Worm (Caenorhabditis elegans): ENCODE measurements around the gene C30B5.2.

DNA sequence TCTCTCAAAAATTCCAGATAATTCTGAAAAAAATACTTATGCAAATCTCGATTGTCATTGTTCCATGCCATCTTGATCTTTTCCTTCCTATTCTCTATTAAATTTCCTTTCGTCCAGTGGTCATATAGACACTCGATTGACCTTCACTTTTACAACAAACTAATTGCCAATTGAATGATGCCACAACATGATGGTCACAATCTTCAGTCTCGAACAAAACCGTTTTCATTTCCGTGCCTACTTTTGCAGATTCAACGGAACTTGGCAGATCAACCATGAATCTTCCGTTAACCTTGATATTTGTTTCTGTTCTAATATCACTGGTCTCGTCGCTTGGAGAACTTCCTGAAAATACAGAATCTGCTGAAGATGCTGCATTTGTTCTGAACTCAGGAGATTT, 23.6 kb upstream of the C30B5.2 start, which contains the start of gene F40H3.2:
- TF ChIP-seq lsy-2 (tag; optimal IDR thresholded peaks at IDR 0.05) (no peak), nhr-237 (tag; optimal IDR thresholded peaks at IDR 0.05) (no peak), ceh-83 (GFP tag; optimal IDR thresholded peaks at IDR 0.05) (no peak), nhr-2 (tag; optimal IDR thresholded peaks at IDR 0.05) (no peak), unc-39 (tag; optimal IDR thresholded peaks at IDR 0.05) (no peak), sptf-1 (tag; optimal IDR thresholded peaks at IDR 0.05) (no peak), mab-5 (tag; optimal IDR thresholded peaks at IDR 0.05) (no peak), pha-4 (tag; optimal IDR thresholded peaks at IDR 0.05) (no peak), unc-62 (GFP tag; optimal IDR thresholded peaks at IDR 0.05) (no peak), nhr-12 (tag; optimal IDR thresholded peaks at IDR 0.05) (no peak)

All from whole organism, mixed stage, embryonic.